Fruit fly (Drosophila melanogaster) whole organism, prepupa: ENCODE data around the gene CG32564.

Experiments used
- Blimp-1 ChIP-seq: fragments of 200-800 bp; sonication (Bioruptor generic); optimal IDR thresholded peaks from 3 replicates; lab custom pipeline; 2017; ENCODE audit warnings: missing biosample characterization, missing genetic modification characterization, mild to moderate bottlenecking, moderate library complexity, missing genetic modification reagents
- CG10669 ChIP-seq: fragments of 200-800 bp; sonication (Bioruptor generic); optimal IDR thresholded peaks from 3 replicates; lab custom pipeline; 2018; ENCODE audit warnings: missing biosample characterization, mild to moderate bottlenecking, missing genetic modification characterization, moderate library complexity
- CG11294 ChIP-seq: fragments of 200-800 bp; sonication (Bioruptor generic); IDR thresholded peaks from 2 replicates; pipeline ENCODE4 v1.3.6; 2022; ENCODE audit warnings: missing biosample characterization, missing genetic modification characterization
- CG11762 ChIP-seq: fragments of 200-800 bp; sonication (Bioruptor generic); optimal IDR thresholded peaks from 3 replicates; lab custom pipeline; 2016; ENCODE audit warnings: missing biosample characterization, missing genetic modification characterization; ENCODE audit not compliant: insufficient read depth
- CG11902 ChIP-seq: fragments of 200-800 bp; sonication (Bioruptor generic); optimal IDR thresholded peaks from 3 replicates; lab custom pipeline; 2016; ENCODE audit warnings: missing biosample characterization, missing genetic modification characterization
- CG15336 ChIP-seq: fragments of 200-800 bp; sonication (Bioruptor generic); IDR thresholded peaks from 2 replicates; pipeline ENCODE4 v1.3.6; 2022; ENCODE audit warnings: missing biosample characterization, missing genetic modification characterization
- CG16779 ChIP-seq: fragments of 200-800 bp; sonication (Bioruptor generic); optimal IDR thresholded peaks from 3 replicates; lab custom pipeline; 2017; ENCODE audit warnings: missing biosample characterization, mild to moderate bottlenecking, missing genetic modification characterization
- CG3032 ChIP-seq: fragments of 200-800 bp; optimal IDR thresholded peaks from 2 replicates; lab custom pipeline; 2019; ENCODE audit warnings: missing biosample characterization, mild to moderate bottlenecking, missing genetic modification characterization, moderate library complexity
- CG31627 ChIP-seq: fragments of 200-800 bp; sonication (Bioruptor generic); optimal IDR thresholded peaks from 3 replicates; lab custom pipeline; 2016; ENCODE audit warnings: missing biosample characterization, missing genetic modification characterization
- CG3919 ChIP-seq: fragments of 200-800 bp; sonication (Bioruptor generic); optimal IDR thresholded peaks from 3 replicates; lab custom pipeline; 2016; ENCODE audit warnings: missing biosample characterization, missing genetic modification characterization
- CG6163 ChIP-seq: fragments of 200-800 bp; sonication (Bioruptor generic); IDR thresholded peaks from 3 replicates; pipeline ENCODE4 v1.3.6; 2022; ENCODE audit warnings: missing biosample characterization, missing genetic modification characterization
- CG6792 ChIP-seq: fragments of 200-800 bp; sonication (Bioruptor generic); optimal IDR thresholded peaks from 3 replicates; lab custom pipeline; 2016; ENCODE audit warnings: missing biosample characterization, missing genetic modification characterization
- CG6808 ChIP-seq: fragments of 200-800 bp; sonication (Bioruptor generic); optimal IDR thresholded peaks from 3 replicates; lab custom pipeline; 2017; ENCODE audit warnings: missing biosample characterization, missing genetic modification characterization, mild to moderate bottlenecking, moderate library complexity, missing genetic modification reagents
- CG8119 ChIP-seq: fragments of 200-800 bp; sonication (Bioruptor generic); IDR thresholded peaks from 3 replicates; pipeline ENCODE4 v1.3.6; 2022; ENCODE audit warnings: missing biosample characterization, missing genetic modification characterization
- CG8319 ChIP-seq: fragments of 200-800 bp; sonication (Bioruptor generic); optimal IDR thresholded peaks from 3 replicates; lab custom pipeline; 2016; ENCODE audit warnings: missing biosample characterization, missing genetic modification characterization
- CG8632 ChIP-seq: fragments of 200-800 bp; sonication (Bioruptor generic); optimal IDR thresholded peaks from 3 replicates; lab custom pipeline; 2016; ENCODE audit warnings: missing biosample characterization, missing genetic modification characterization
- Eip75B ChIP-seq: fragments of 200-800 bp; sonication (Bioruptor generic); optimal IDR thresholded peaks from 3 replicates; lab custom pipeline; 2016; ENCODE audit warnings: missing biosample characterization, missing genetic modification characterization
- Eip78C ChIP-seq: fragments of 200-800 bp; sonication (Bioruptor generic); peaks from one replicate; lab custom pipeline; 2016; ENCODE audit warnings: missing biosample characterization, missing genetic modification characterization
- Eip93F ChIP-seq: fragments of 200-800 bp; sonication (Bioruptor generic); optimal IDR thresholded peaks from 2 replicates; lab custom pipeline; 2016; ENCODE audit warnings: missing biosample characterization, mild to moderate bottlenecking, missing genetic modification characterization
- Ets21C ChIP-seq: fragments of 200-800 bp; sonication (Bioruptor generic); optimal IDR thresholded peaks from 3 replicates; lab custom pipeline; 2016; ENCODE audit warnings: missing biosample characterization, missing genetic modification characterization
- Gug ChIP-seq: fragments of 200-800 bp; sonication (Bioruptor generic); IDR thresholded peaks from 2 replicates; pipeline ENCODE4 v1.3.6; 2022; ENCODE audit warnings: missing biosample characterization, missing genetic modification characterization
- Hr38 ChIP-seq: sonication (Bioruptor generic); optimal IDR thresholded peaks from 2 replicates; lab custom pipeline; 2016; ENCODE audit warnings: missing biosample characterization, missing genetic modification characterization
- Hr39 ChIP-seq: fragments of 200-800 bp; sonication (Bioruptor generic); optimal IDR thresholded peaks from 2 replicates; lab custom pipeline; 2016; ENCODE audit warnings: missing biosample characterization, missing genetic modification characterization
- Hr4 ChIP-seq: fragments of 200-800 bp; sonication (Bioruptor generic); optimal IDR thresholded peaks from 3 replicates; lab custom pipeline; 2016; ENCODE audit warnings: missing biosample characterization, missing genetic modification characterization
- Met ChIP-seq: fragments of 200-800 bp; sonication (Bioruptor generic); optimal IDR thresholded peaks from 3 replicates; lab custom pipeline; 2016; ENCODE audit warnings: missing biosample characterization, missing genetic modification characterization
- Smox ChIP-seq: fragments of 200-800 bp; sonication (Bioruptor generic); optimal IDR thresholded peaks from 3 replicates; lab custom pipeline; 2016; ENCODE audit warnings: missing biosample characterization, missing genetic modification characterization
- Sox102F ChIP-seq: fragments of 200-800 bp; sonication (Bioruptor generic); optimal IDR thresholded peaks from 2 replicates; lab custom pipeline; 2016; ENCODE audit warnings: missing biosample characterization, mild to moderate bottlenecking, missing genetic modification characterization
- Sox14 ChIP-seq: fragments of 200-800 bp; sonication (Bioruptor generic); optimal IDR thresholded peaks from 3 replicates; lab custom pipeline; 2016; ENCODE audit warnings: missing biosample characterization, missing genetic modification characterization
- Sox15 ChIP-seq: fragments of 200-800 bp; sonication (Bioruptor generic); optimal IDR thresholded peaks from 3 replicates; lab custom pipeline; 2016; ENCODE audit warnings: missing biosample characterization, missing genetic modification characterization
- cyc ChIP-seq: fragments of 200-800 bp; sonication (Bioruptor generic); optimal IDR thresholded peaks from 3 replicates; lab custom pipeline; 2016; ENCODE audit warnings: missing biosample characterization, missing genetic modification characterization
- dac ChIP-seq: fragments of 200-800 bp; sonication (Bioruptor generic); optimal IDR thresholded peaks from 2 replicates; lab custom pipeline; 2017; ENCODE audit warnings: missing biosample characterization, mild to moderate bottlenecking, missing genetic modification characterization
- dsx ChIP-seq: fragments of 200-800 bp; optimal IDR thresholded peaks from 3 replicates; lab custom pipeline; 2019; ENCODE audit warnings: missing biosample characterization, mild to moderate bottlenecking, missing genetic modification characterization, moderate library complexity; ENCODE audit not compliant: poor library complexity, severe bottlenecking
- eg ChIP-seq: fragments of 200-800 bp; sonication (Bioruptor generic); IDR thresholded peaks from 3 replicates; pipeline ENCODE4 v1.3.6; 2022; ENCODE audit warnings: missing biosample characterization, missing genetic modification characterization
- fd59A ChIP-seq: fragments of 200-800 bp; sonication (Bioruptor generic); optimal IDR thresholded peaks from 2 replicates; lab custom pipeline; 2017; ENCODE audit warnings: missing biosample characterization, mild to moderate bottlenecking, missing genetic modification characterization, missing genetic modification reagents
- fd85E ChIP-seq: fragments of 200-800 bp; sonication (Bioruptor generic); optimal IDR thresholded peaks from 3 replicates; lab custom pipeline; 2016; ENCODE audit warnings: missing biosample characterization, missing genetic modification characterization
- lz ChIP-seq: fragments of 200-800 bp; sonication (Bioruptor generic); optimal IDR thresholded peaks from 3 replicates; lab custom pipeline; 2016; ENCODE audit warnings: missing biosample characterization, missing genetic modification characterization
- net ChIP-seq: fragments of 200-800 bp; sonication (Bioruptor generic); optimal IDR thresholded peaks from 3 replicates; lab custom pipeline; 2016; ENCODE audit warnings: missing biosample characterization, missing genetic modification characterization
- pdm3 ChIP-seq: fragments of 200-800 bp; sonication (Bioruptor generic); optimal IDR thresholded peaks from 3 replicates; lab custom pipeline; 2016; ENCODE audit warnings: missing biosample characterization, missing genetic modification characterization
- salr ChIP-seq, 2 experiments: fragments of 200-800 bp; sonication (Bioruptor generic); optimal IDR thresholded peaks; 3 replicates each; lab custom pipeline; 2016 to 2018; ENCODE audit warnings: missing biosample characterization in 2 of 2, missing genetic modification characterization in 2 of 2, mild to moderate bottlenecking in 1 of 2
- ss ChIP-seq, 2 experiments: fragments of 200-800 bp; sonication (Bioruptor generic); optimal IDR thresholded peaks; 2 replicates in 1 of 2; 3 replicates in 1 of 2; lab custom pipeline; 2017 to 2018; ENCODE audit warnings: mild to moderate bottlenecking in 2 of 2, missing biosample characterization in 2 of 2, missing genetic modification characterization in 2 of 2, moderate library complexity in 1 of 2
- svp ChIP-seq: fragments of 200-800 bp; sonication (Bioruptor generic); peaks from one replicate; lab custom pipeline; 2016; ENCODE audit warnings: missing biosample characterization, missing genetic modification characterization
- vri ChIP-seq: fragments of 200-800 bp; sonication (Bioruptor generic); optimal IDR thresholded peaks from 3 replicates; lab custom pipeline; 2016; ENCODE audit warnings: missing biosample characterization, mild to moderate bottlenecking, missing genetic modification characterization

The CG32564 gene

DNA sequence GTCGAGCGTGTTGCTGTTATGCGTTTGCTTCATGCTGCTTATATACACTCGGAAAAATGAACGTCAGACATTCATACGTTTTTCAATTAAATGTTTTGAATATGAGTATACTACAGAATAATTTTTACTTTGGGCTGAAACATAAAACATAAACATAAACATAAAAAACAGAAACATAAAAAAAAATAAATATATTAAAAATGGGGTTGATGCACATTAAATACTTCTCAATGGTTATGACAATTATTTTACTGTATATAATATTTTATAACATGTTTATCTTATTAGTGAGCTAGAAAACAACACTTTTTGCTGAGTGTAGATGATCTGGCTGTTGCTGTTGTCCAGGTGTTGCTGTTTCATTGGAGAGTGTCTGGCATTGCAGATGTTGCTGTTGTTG lies 31.2 kb downstream of the CG32564 start (continued):
- peak; percentile 35 for TF ChIP-seq Sox102F (GFP tag; lab: Kevin White, UChicago)
- peak; percentile 63 for TF ChIP-seq CG11762
- TF ChIP-seq CG11294 = no peak
- no peak for TF ChIP-seq CG10669
- peak; percentile 51 for TF ChIP-seq CG8319 (GFP tag; lab: Kevin White, UChicago)
- TF ChIP-seq Ets21C (GFP tag; lab: Kevin White, UChicago) = no peak
- peak; percentile 32 for TF ChIP-seq Smox (GFP tag; lab: Kevin White, UChicago)
- TF ChIP-seq Sox15 (GFP tag; lab: Kevin White, UChicago) = peak; percentile 23
- TF ChIP-seq CG11902 (GFP tag; lab: Kevin White, UChicago) = peak; percentile 13
- TF ChIP-seq Eip93F (GFP tag; lab: Kevin White, UChicago) = no peak
- no peak for TF ChIP-seq Hr39 (GFP tag; lab: Kevin White, UChicago)
- TF ChIP-seq fd85E = no peak
- TF ChIP-seq ss (GFP tag; optimal IDR thresholded peaks at IDR 0.05; lab: Kevin White, UChicago) = peak; percentile 69 to 71
- peak; percentile 92 for TF ChIP-seq Eip78C (GFP tag; lab: Kevin White, UChicago)
- no peak for TF ChIP-seq vri (GFP tag; lab: Kevin White, UChicago)
- TF ChIP-seq lz (GFP tag; lab: Kevin White, UChicago) = peak; percentile 28
- TF ChIP-seq net (GFP tag; lab: Kevin White, UChicago) = peak; percentile 78
- peak; percentile 70 for TF ChIP-seq CG6792
- peak; percentile 71 for TF ChIP-seq CG8632 (GFP tag; lab: Kevin White, UChicago)
- TF ChIP-seq Blimp-1 = no peak
- TF ChIP-seq CG15336 (GFP tag; lab: Robert Waterston, UW) = peak; percentile 87
- peak; percentile 46 for TF ChIP-seq fd59A
- peak; percentile 77 for TF ChIP-seq CG3919 (GFP tag; lab: Kevin White, UChicago)
- peak; percentile 19 for TF ChIP-seq CG31627 (GFP tag; lab: Kevin White, UChicago)
- peak in 1 of 2 experiments; percentile 77 for TF ChIP-seq salr (GFP tag; optimal IDR thresholded peaks at IDR 0.05; lab: Kevin White, UChicago)
- TF ChIP-seq Met = peak; percentile 55
- TF ChIP-seq CG16779 (tag; lab: Kevin White, UChicago) = no peak
- TF ChIP-seq CG6808 (GFP tag; lab: Kevin White, UChicago) = peak; percentile 70
- TF ChIP-seq CG8119 (GFP tag; lab: Robert Waterston, UW) = peak; percentile 89
- peak; percentile 38 for TF ChIP-seq Eip75B (GFP tag; lab: Kevin White, UChicago)
- peak; percentile 69 for TF ChIP-seq Hr4 (GFP tag; lab: Kevin White, UChicago)
- no peak; the same call in 1 of the 2 replicates for TF ChIP-seq Gug
- peak; percentile 62 for TF ChIP-seq CG6163 (GFP tag; lab: Robert Waterston, UW)
- peak; percentile 41 for TF ChIP-seq Sox14 (GFP tag; lab: Kevin White, UChicago)
- peak; percentile 55 for TF ChIP-seq svp
- TF ChIP-seq pdm3 (GFP tag; lab: Kevin White, UChicago) = peak; percentile 70
- TF ChIP-seq dsx (GFP tag; lab: Kevin White, UChicago) = peak; percentile 70
- TF ChIP-seq dac (GFP tag; lab: Kevin White, UChicago) = peak; percentile 49
- TF ChIP-seq eg (GFP tag; lab: Robert Waterston, UW) = peak; percentile 74
- no peak for TF ChIP-seq Hr38 (GFP tag; lab: Kevin White, UChicago)
- peak; percentile 67 for TF ChIP-seq CG3032 (tag; lab: Kevin White, UChicago)

DNA sequence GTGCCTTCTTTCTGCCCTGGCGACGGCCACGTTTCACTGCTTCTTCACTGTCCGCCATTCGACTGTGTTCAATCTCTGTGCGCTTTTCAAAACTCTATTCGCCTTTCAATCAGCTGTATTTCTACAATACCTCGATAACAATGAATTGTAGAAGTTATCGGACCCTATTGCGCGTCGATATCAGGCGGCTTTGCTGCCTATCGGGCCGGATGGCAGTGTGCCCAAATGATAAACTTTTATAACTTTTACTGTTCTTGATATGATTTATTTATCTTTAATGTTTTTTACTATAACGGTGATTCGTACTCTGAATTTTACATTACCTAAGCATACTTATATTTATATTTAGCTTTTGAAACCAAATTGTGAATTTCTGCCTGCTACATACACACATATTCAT lies 38.6 kb downstream of the CG32564 start, which contains the start of gene CG8915:
TSS of gene CG8915 (minus strand) at position 148 of the 400 bp plus-strand sequence.
- TF ChIP-seq cyc (no peak), Eip78C (GFP tag; lab: Kevin White, UChicago) (peak; percentile 46)
- TF ChIP-seq, all 60 proteins: peak for 1
